Worm (Caenorhabditis elegans) whole organism, mixed stage, embryonic: ENCODE results near the gene srsx-33.

Source experiments
- M03D4.4 ChIP-seq: sonication (generic microtip); optimal IDR thresholded peaks from 2 replicates; lab custom pipeline; 2017; ENCODE audit warnings: mild to moderate bottlenecking, missing genetic modification characterization, missing compliant biosample characterization
- blmp-1 ChIP-seq: fragments of 150-350 bp; optimal IDR thresholded peaks from 2 replicates; lab custom pipeline; 2014; ENCODE audit warnings: missing biosample characterization, missing genetic modification characterization
- ceh-39 ChIP-seq: fragments of 150-350 bp; optimal IDR thresholded peaks from 2 replicates; lab custom pipeline; 2014; ENCODE audit warnings: missing biosample characterization, missing genetic modification characterization
- ceh-43 ChIP-seq: fragments of 200-800 bp; sonication (Bioruptor generic); optimal IDR thresholded peaks from 2 replicates; lab custom pipeline; 2018; ENCODE audit warnings: mild to moderate bottlenecking, missing genetic modification characterization, moderate library complexity, missing compliant biosample characterization
- ceh-83 ChIP-seq: fragments of 200-800 bp; sonication (Bioruptor generic); optimal IDR thresholded peaks from 2 replicates; lab custom pipeline; 2018; ENCODE audit warnings: mild to moderate bottlenecking, missing genetic modification characterization, missing compliant biosample characterization
- ces-1 ChIP-seq: fragments of 150-350 bp; optimal IDR thresholded peaks from 2 replicates; lab custom pipeline; 2014; ENCODE audit warnings: missing biosample characterization, missing genetic modification reagents, missing genetic modification characterization
- cnd-1 ChIP-seq: fragments of 200-800 bp; sonication (Bioruptor generic); optimal IDR thresholded peaks from 2 replicates; lab custom pipeline; 2018; ENCODE audit warnings: mild to moderate bottlenecking, missing genetic modification characterization, missing compliant biosample characterization
- drap-1 ChIP-seq: fragments of 200-800 bp; sonication (Bioruptor generic); optimal IDR thresholded peaks from 3 replicates; lab custom pipeline; 2018; ENCODE audit warnings: mild to moderate bottlenecking, missing genetic modification characterization, missing compliant biosample characterization
- elt-1 ChIP-seq: sonication (generic microtip); optimal IDR thresholded peaks from 2 replicates; lab custom pipeline; 2017; ENCODE audit warnings: missing genetic modification characterization, mild to moderate bottlenecking, missing compliant biosample characterization, antibody characterized with exemption, moderate library complexity, borderline replicate concordance; ENCODE audit not compliant: insufficient read depth
- flh-1 ChIP-seq: fragments of 200-800 bp; sonication (Bioruptor generic); optimal IDR thresholded peaks from 2 replicates; lab custom pipeline; 2018; ENCODE audit warnings: mild to moderate bottlenecking, missing genetic modification characterization, moderate library complexity, missing compliant biosample characterization
- hlh-1 ChIP-seq: fragments of 150-350 bp; optimal IDR thresholded peaks from 2 replicates; lab custom pipeline; 2014; ENCODE audit warnings: missing biosample characterization, missing genetic modification reagents, missing genetic modification characterization
- lin-13 ChIP-seq: fragments of 150-350 bp; optimal IDR thresholded peaks from 2 replicates; lab custom pipeline; 2014; ENCODE audit warnings: missing biosample characterization, missing genetic modification characterization
- lin-32 ChIP-seq: fragments of 200-800 bp; sonication (Bioruptor generic); optimal IDR thresholded peaks from 2 replicates; lab custom pipeline; 2018; ENCODE audit warnings: mild to moderate bottlenecking, missing genetic modification characterization, missing compliant biosample characterization
- mls-2 ChIP-seq: sonication (generic microtip); optimal IDR thresholded peaks from 2 replicates; lab custom pipeline; 2016; ENCODE audit warnings: mild to moderate bottlenecking, missing genetic modification characterization, moderate library complexity, missing compliant biosample characterization
- nhr-12 ChIP-seq: fragments of 150-350 bp; optimal IDR thresholded peaks from 2 replicates; lab custom pipeline; 2014; ENCODE audit warnings: missing biosample characterization, missing genetic modification characterization
- nhr-2 ChIP-seq: fragments of 150-350 bp; optimal IDR thresholded peaks from 2 replicates; lab custom pipeline; 2014; ENCODE audit warnings: missing biosample characterization, missing genetic modification characterization
- nhr-237 ChIP-seq: fragments of 150-350 bp; optimal IDR thresholded peaks from 2 replicates; lab custom pipeline; 2014; ENCODE audit warnings: missing biosample characterization, missing genetic modification characterization
- pha-4 ChIP-seq: fragments of 150-350 bp; optimal IDR thresholded peaks from 2 replicates; lab custom pipeline; 2018; ENCODE audit warnings: missing biosample characterization, missing genetic modification reagents, missing genetic modification characterization
- sem-2 ChIP-seq: fragments of 200-800 bp; sonication (Bioruptor generic); optimal IDR thresholded peaks from 2 replicates; lab custom pipeline; 2018; ENCODE audit warnings: mild to moderate bottlenecking, missing genetic modification characterization, missing compliant biosample characterization
- snpc-4 ChIP-seq: fragments of 150-350 bp; optimal IDR thresholded peaks from 2 replicates; lab custom pipeline; 2014; ENCODE audit warnings: missing biosample characterization, missing genetic modification characterization
- sptf-1 ChIP-seq: sonication (generic microtip); optimal IDR thresholded peaks from 2 replicates; lab custom pipeline; 2017; ENCODE audit warnings: mild to moderate bottlenecking, missing genetic modification characterization, moderate library complexity, missing compliant biosample characterization
- tbx-8 ChIP-seq: fragments of 200-800 bp; sonication (Bioruptor generic); optimal IDR thresholded peaks from 2 replicates; lab custom pipeline; 2018; ENCODE audit warnings: mild to moderate bottlenecking, missing genetic modification characterization, moderate library complexity, missing compliant biosample characterization
- unc-39 ChIP-seq: fragments of 150-350 bp; optimal IDR thresholded peaks from 2 replicates; lab custom pipeline; 2014; ENCODE audit warnings: missing biosample characterization, missing genetic modification characterization
- unc-62 ChIP-seq: fragments of 150-350 bp; optimal IDR thresholded peaks from 2 replicates; lab custom pipeline; 2014; ENCODE audit warnings: missing biosample characterization, missing genetic modification reagents, missing genetic modification characterization
- zip-8 ChIP-seq: fragments of 150-350 bp; optimal IDR thresholded peaks from 2 replicates; lab custom pipeline; 2014; ENCODE audit warnings: missing biosample characterization, missing genetic modification characterization

Gene srsx-33

DNA sequence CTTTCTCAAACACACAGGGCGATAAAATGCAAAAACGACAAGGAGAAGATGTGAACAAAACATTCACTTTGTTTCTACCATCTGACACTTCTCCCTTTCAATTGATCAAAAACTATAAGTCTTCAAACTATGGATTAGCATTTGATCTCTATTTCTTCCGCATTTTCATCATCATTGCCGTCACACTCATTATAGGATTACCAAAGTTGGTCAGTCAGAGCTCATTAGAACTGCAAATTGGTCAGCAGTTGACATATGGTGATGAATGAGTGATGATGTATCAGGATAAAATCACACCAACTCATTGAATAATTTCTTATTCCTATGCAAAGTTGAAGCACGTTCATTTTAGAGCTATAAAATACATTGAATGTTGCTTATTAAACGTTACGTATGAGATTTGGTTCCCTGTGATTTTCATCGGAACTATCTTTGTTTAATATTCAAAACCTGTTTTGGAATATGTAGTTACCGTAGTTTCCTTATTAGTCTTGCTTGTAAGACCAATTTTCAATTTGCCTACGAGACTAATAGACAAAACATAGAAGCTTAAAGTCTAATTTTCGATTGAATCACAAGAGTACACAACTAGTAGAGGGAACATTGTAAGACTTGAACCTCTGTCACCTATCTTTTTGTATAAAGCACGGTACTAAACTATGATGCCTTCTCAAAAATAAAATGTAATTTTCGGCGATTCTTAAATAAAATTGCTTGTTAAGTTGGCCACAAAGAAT is 42.7 kb downstream of the srsx-33 start:
- TF ChIP-seq ceh-83 (no peak), ceh-43 (GFP tag; lab: Kevin White, UChicago) (no peak), ces-1 (GFP tag; lab: Kevin White, UChicago) (peak; percentile 19), sptf-1 (tag; lab: Kevin White, UChicago) (no peak), tbx-8 (GFP tag; lab: Kevin White, UChicago) (no peak), snpc-4 (tag; lab: Kevin White, UChicago) (no peak)
- TF ChIP-seq, all 35 proteins: peak for 1

ce11 chrV:11206467-11206866 is 45.9 kb downstream of the srsx-33 start:
- TF ChIP-seq flh-1 (no peak), blmp-1 (tag; lab: Kevin White, UChicago) (no peak), M03D4.4 (no peak), nhr-2 (tag; lab: Kevin White, UChicago) (peak; percentile 85), pha-4 (no peak), zip-8 (tag; lab: Kevin White, UChicago) (peak; percentile 93), lin-13 (tag; lab: Kevin White, UChicago) (no peak), unc-39 (tag; lab: Kevin White, UChicago) (no peak)

DNA sequence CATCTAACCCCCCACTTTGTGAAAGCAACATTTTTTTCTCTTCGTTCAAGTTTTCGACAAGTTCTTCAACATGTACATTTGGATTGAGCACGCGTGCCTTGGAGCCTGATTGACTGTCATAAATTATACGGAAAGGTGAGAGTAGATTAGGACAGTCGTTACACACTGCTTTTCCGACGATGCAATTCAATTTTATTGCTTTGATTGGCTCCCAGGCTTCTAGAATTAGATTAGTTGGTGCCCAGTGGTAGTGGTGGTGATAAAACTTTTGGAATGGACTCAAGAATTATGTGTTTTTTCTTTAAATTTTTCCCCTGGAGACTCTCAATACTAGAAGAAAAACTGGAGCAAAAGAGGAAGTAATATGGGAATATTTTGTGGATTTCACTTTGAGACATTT is 47.9 kb downstream of the srsx-33 start:
- TF ChIP-seq flh-1 (no peak), drap-1 (GFP tag; lab: Kevin White, UChicago) (no peak), elt-1 (no peak), nhr-12 (tag; lab: Kevin White, UChicago) (no peak), sptf-1 (tag; lab: Kevin White, UChicago) (no peak), pha-4 (no peak), mls-2 (tag; lab: Kevin White, UChicago) (no peak), lin-32 (GFP tag; lab: Kevin White, UChicago) (no peak), hlh-1 (tag; lab: Kevin White, UChicago) (no peak), ceh-43 (GFP tag; lab: Kevin White, UChicago) (no peak), nhr-237 (tag; lab: Kevin White, UChicago) (no peak), ces-1 (GFP tag; lab: Kevin White, UChicago) (no peak), zip-8 (tag; lab: Kevin White, UChicago) (no peak), ceh-83 (no peak), snpc-4 (tag; lab: Kevin White, UChicago) (no peak), M03D4.4 (no peak)

DNA sequence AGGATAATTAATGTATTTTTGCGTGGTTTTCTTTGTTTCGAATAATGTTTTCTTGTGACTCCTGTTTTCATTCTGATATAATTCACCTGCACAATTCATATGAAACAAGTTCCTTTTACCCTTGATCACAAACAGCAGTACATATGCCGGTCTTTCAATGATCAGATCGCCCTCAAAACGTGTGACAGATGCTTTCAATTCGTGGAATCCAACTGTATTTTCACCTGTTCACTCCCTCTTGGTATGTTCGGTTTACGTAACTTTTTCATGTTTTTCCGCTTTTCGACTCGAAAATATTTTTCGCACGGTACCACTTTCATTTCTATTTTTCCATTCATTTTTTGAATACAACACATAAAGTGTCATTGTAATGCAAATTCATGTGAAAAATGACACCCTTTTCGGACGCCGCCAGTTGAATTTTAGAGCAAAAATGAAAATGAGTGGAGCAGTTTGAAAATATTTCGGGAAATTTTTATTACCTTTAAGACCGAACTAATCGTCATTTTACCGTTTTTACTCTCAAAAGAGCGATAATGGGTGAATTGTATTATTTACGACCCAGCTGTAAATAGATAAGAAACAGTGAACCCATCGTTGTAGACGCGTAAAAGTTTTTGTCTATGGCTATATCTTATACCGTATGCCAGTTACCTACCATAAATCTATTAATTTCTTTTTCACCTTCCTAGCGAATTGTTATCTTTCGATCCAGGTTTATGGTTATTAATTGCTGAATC is 50.3 kb downstream of the srsx-33 start, which contains the start of gene K10D6.4:
K10D6.4 (plus strand) TSS at position 100 of the 740 bp plus-strand sequence.
- no peak for TF ChIP-seq ceh-43 (GFP tag; lab: Kevin White, UChicago)
- no peak for TF ChIP-seq ceh-39 (tag; lab: Kevin White, UChicago)
- no peak for TF ChIP-seq sem-2 (GFP tag; lab: Kevin White, UChicago)
- TF ChIP-seq unc-62 (GFP tag; lab: Kevin White, UChicago), result no peak
- TF ChIP-seq unc-39 (tag; lab: Kevin White, UChicago), result no peak
- TF ChIP-seq elt-1, result no peak
- TF ChIP-seq lin-32 (GFP tag; lab: Kevin White, UChicago), result no peak
- no peak for TF ChIP-seq hlh-1 (tag; lab: Kevin White, UChicago)
- no peak for TF ChIP-seq nhr-2 (tag; lab: Kevin White, UChicago)
- TF ChIP-seq cnd-1, result no peak
- no peak for TF ChIP-seq pha-4
- TF ChIP-seq, all 35 proteins: peak for 0
